Worm (Caenorhabditis elegans) whole organism, L4 larva: ENCODE results near the gene glb-9.

Experiments
- Y48G9A.11 ChIP-seq: fragments of 200-800 bp; sonication (Bioruptor generic); IDR thresholded peaks from 2 replicates; pipeline ENCODE4 v1.3.6; 2022; ENCODE audit warnings: missing genetic modification reagents, missing genetic modification characterization, missing compliant biosample characterization
- lin-13 ChIP-seq: fragments of 150-350 bp; optimal IDR thresholded peaks from 2 replicates; lab custom pipeline; 2014; ENCODE audit warnings: missing biosample characterization, missing genetic modification reagents, missing genetic modification characterization
- madf-5 ChIP-seq, 2 experiments: fragments of 200-800 bp; sonication (Bioruptor generic); IDR thresholded peaks; 2 replicates each; pipeline ENCODE4 v1.3.6; 2022; ENCODE audit warnings: missing compliant biosample characterization in 2 of 2, missing genetic modification characterization in 2 of 2
- snpc-4 ChIP-seq: fragments of 150-350 bp; optimal IDR thresholded peaks from 2 replicates; lab custom pipeline; 2014; ENCODE audit warnings: missing biosample characterization, missing genetic modification characterization
- ztf-11 ChIP-seq: fragments of 150-350 bp; optimal IDR thresholded peaks from 2 replicates; lab custom pipeline; 2014; ENCODE audit warnings: missing biosample characterization, missing genetic modification characterization

- TF ChIP-seq ztf-11 (tag; lab: Kevin White, UChicago) (no peak), snpc-4 (tag; lab: Kevin White, UChicago) (no peak), Y48G9A.11 (no peak), madf-5 (GFP tag; IDR thresholded peaks at IDR 0.05; lab: Robert Waterston, UW) (no peak), lin-13 (GFP tag; lab: Kevin White, UChicago) (no peak)
These were observed 59.9 kb downstream of the glb-9 start, which contains the start of gene D1022.2 for ce11 chrII:7459205-7459604.
